Worm (Caenorhabditis elegans) whole organism, mixed stage, embryonic: ENCODE data around the gene arrd-15.

Experiments used
- M03D4.4 ChIP-seq: sonication (generic microtip); optimal IDR thresholded peaks from 2 replicates; lab custom pipeline; 2017; ENCODE audit warnings: mild to moderate bottlenecking, missing genetic modification characterization, missing compliant biosample characterization
- bed-3 ChIP-seq: fragments of 200-800 bp; sonication (Bioruptor generic); optimal IDR thresholded peaks from 3 replicates; lab custom pipeline; 2018; ENCODE audit warnings: mild to moderate bottlenecking, missing genetic modification characterization, moderate library complexity, missing compliant biosample characterization
- blmp-1 ChIP-seq: fragments of 150-350 bp; optimal IDR thresholded peaks from 2 replicates; lab custom pipeline; 2014; ENCODE audit warnings: missing biosample characterization, missing genetic modification characterization
- ceh-39 ChIP-seq: fragments of 150-350 bp; optimal IDR thresholded peaks from 2 replicates; lab custom pipeline; 2014; ENCODE audit warnings: missing biosample characterization, missing genetic modification characterization
- ceh-43 ChIP-seq: fragments of 200-800 bp; sonication (Bioruptor generic); optimal IDR thresholded peaks from 2 replicates; lab custom pipeline; 2018; ENCODE audit warnings: mild to moderate bottlenecking, missing genetic modification characterization, moderate library complexity, missing compliant biosample characterization
- ceh-83 ChIP-seq: fragments of 200-800 bp; sonication (Bioruptor generic); optimal IDR thresholded peaks from 2 replicates; lab custom pipeline; 2018; ENCODE audit warnings: mild to moderate bottlenecking, missing genetic modification characterization, missing compliant biosample characterization
- ces-1 ChIP-seq: fragments of 150-350 bp; optimal IDR thresholded peaks from 2 replicates; lab custom pipeline; 2014; ENCODE audit warnings: missing biosample characterization, missing genetic modification reagents, missing genetic modification characterization
- cnd-1 ChIP-seq: fragments of 200-800 bp; sonication (Bioruptor generic); optimal IDR thresholded peaks from 2 replicates; lab custom pipeline; 2018; ENCODE audit warnings: mild to moderate bottlenecking, missing genetic modification characterization, missing compliant biosample characterization
- drap-1 ChIP-seq: fragments of 200-800 bp; sonication (Bioruptor generic); optimal IDR thresholded peaks from 3 replicates; lab custom pipeline; 2018; ENCODE audit warnings: mild to moderate bottlenecking, missing genetic modification characterization, missing compliant biosample characterization
- elt-1 ChIP-seq: sonication (generic microtip); optimal IDR thresholded peaks from 2 replicates; lab custom pipeline; 2017; ENCODE audit warnings: missing genetic modification characterization, mild to moderate bottlenecking, missing compliant biosample characterization, antibody characterized with exemption, moderate library complexity, borderline replicate concordance; ENCODE audit not compliant: insufficient read depth
- elt-3 ChIP-seq: fragments of 150-350 bp; optimal IDR thresholded peaks from 2 replicates; lab custom pipeline; 2014; ENCODE audit warnings: missing biosample characterization, missing genetic modification characterization
- flh-1 ChIP-seq: fragments of 200-800 bp; sonication (Bioruptor generic); optimal IDR thresholded peaks from 2 replicates; lab custom pipeline; 2018; ENCODE audit warnings: mild to moderate bottlenecking, missing genetic modification characterization, moderate library complexity, missing compliant biosample characterization
- ham-2 ChIP-seq: fragments of 200-800 bp; sonication (Bioruptor generic); optimal IDR thresholded peaks from 2 replicates; lab custom pipeline; 2018; ENCODE audit warnings: mild to moderate bottlenecking, missing genetic modification characterization, missing compliant biosample characterization
- hlh-1 ChIP-seq: fragments of 150-350 bp; optimal IDR thresholded peaks from 2 replicates; lab custom pipeline; 2014; ENCODE audit warnings: missing biosample characterization, missing genetic modification reagents, missing genetic modification characterization
- lin-13 ChIP-seq: fragments of 150-350 bp; optimal IDR thresholded peaks from 2 replicates; lab custom pipeline; 2014; ENCODE audit warnings: missing biosample characterization, missing genetic modification characterization
- lin-32 ChIP-seq: fragments of 200-800 bp; sonication (Bioruptor generic); optimal IDR thresholded peaks from 2 replicates; lab custom pipeline; 2018; ENCODE audit warnings: mild to moderate bottlenecking, missing genetic modification characterization, missing compliant biosample characterization
- lsy-2 ChIP-seq: fragments of 150-350 bp; optimal IDR thresholded peaks from 2 replicates; lab custom pipeline; 2014; ENCODE audit warnings: missing biosample characterization, missing genetic modification characterization
- mab-5 ChIP-seq: fragments of 150-350 bp; optimal IDR thresholded peaks from 2 replicates; lab custom pipeline; 2014; ENCODE audit warnings: missing biosample characterization, missing genetic modification characterization
- mep-1 ChIP-seq: fragments of 150-350 bp; optimal IDR thresholded peaks from 2 replicates; lab custom pipeline; 2017; ENCODE audit warnings: missing biosample characterization, missing genetic modification reagents, missing genetic modification characterization, inconsistent platforms
- mls-2 ChIP-seq: sonication (generic microtip); optimal IDR thresholded peaks from 2 replicates; lab custom pipeline; 2016; ENCODE audit warnings: mild to moderate bottlenecking, missing genetic modification characterization, moderate library complexity, missing compliant biosample characterization
- nhr-12 ChIP-seq: fragments of 150-350 bp; optimal IDR thresholded peaks from 2 replicates; lab custom pipeline; 2014; ENCODE audit warnings: missing biosample characterization, missing genetic modification characterization
- nhr-2 ChIP-seq: fragments of 150-350 bp; optimal IDR thresholded peaks from 2 replicates; lab custom pipeline; 2014; ENCODE audit warnings: missing biosample characterization, missing genetic modification characterization
- nhr-237 ChIP-seq: fragments of 150-350 bp; optimal IDR thresholded peaks from 2 replicates; lab custom pipeline; 2014; ENCODE audit warnings: missing biosample characterization, missing genetic modification characterization
- nhr-28 ChIP-seq: fragments of 150-350 bp; optimal IDR thresholded peaks from 2 replicates; lab custom pipeline; 2014; ENCODE audit warnings: missing biosample characterization, missing genetic modification characterization
- nhr-76 ChIP-seq: sonication (generic microtip); optimal IDR thresholded peaks from 2 replicates; lab custom pipeline; 2017; ENCODE audit warnings: missing biosample characterization, missing genetic modification characterization
- pha-4 ChIP-seq: fragments of 150-350 bp; optimal IDR thresholded peaks from 2 replicates; lab custom pipeline; 2018; ENCODE audit warnings: missing biosample characterization, missing genetic modification reagents, missing genetic modification characterization
- sem-2 ChIP-seq: fragments of 200-800 bp; sonication (Bioruptor generic); optimal IDR thresholded peaks from 2 replicates; lab custom pipeline; 2018; ENCODE audit warnings: mild to moderate bottlenecking, missing genetic modification characterization, missing compliant biosample characterization
- snpc-4 ChIP-seq: fragments of 150-350 bp; optimal IDR thresholded peaks from 2 replicates; lab custom pipeline; 2014; ENCODE audit warnings: missing biosample characterization, missing genetic modification characterization
- sptf-1 ChIP-seq: sonication (generic microtip); optimal IDR thresholded peaks from 2 replicates; lab custom pipeline; 2017; ENCODE audit warnings: mild to moderate bottlenecking, missing genetic modification characterization, moderate library complexity, missing compliant biosample characterization
- tbx-8 ChIP-seq: fragments of 200-800 bp; sonication (Bioruptor generic); optimal IDR thresholded peaks from 2 replicates; lab custom pipeline; 2018; ENCODE audit warnings: mild to moderate bottlenecking, missing genetic modification characterization, moderate library complexity, missing compliant biosample characterization
- unc-120 ChIP-seq: sonication (generic microtip); optimal IDR thresholded peaks from 2 replicates; lab custom pipeline; 2017; ENCODE audit warnings: missing genetic modification characterization, missing compliant biosample characterization; ENCODE audit not compliant: poor library complexity, severe bottlenecking
- unc-39 ChIP-seq: fragments of 150-350 bp; optimal IDR thresholded peaks from 2 replicates; lab custom pipeline; 2014; ENCODE audit warnings: missing biosample characterization, missing genetic modification characterization
- unc-62 ChIP-seq: fragments of 150-350 bp; optimal IDR thresholded peaks from 2 replicates; lab custom pipeline; 2014; ENCODE audit warnings: missing biosample characterization, missing genetic modification reagents, missing genetic modification characterization
- zip-8 ChIP-seq: fragments of 150-350 bp; optimal IDR thresholded peaks from 2 replicates; lab custom pipeline; 2014; ENCODE audit warnings: missing biosample characterization, missing genetic modification characterization
- ztf-11 ChIP-seq: fragments of 150-350 bp; optimal IDR thresholded peaks from 2 replicates; lab custom pipeline; 2014; ENCODE audit warnings: missing biosample characterization, missing genetic modification characterization

The arrd-15 gene

ce11 chrIII:8925539-8925938, 4.3 kb upstream of the arrd-15 start:
- TF ChIP-seq hlh-1 (tag; lab: Kevin White, UChicago) (no peak), blmp-1 (no peak), bed-3 (no peak), ztf-11 (tag; lab: Kevin White, UChicago) (no peak), lin-32 (GFP tag; lab: Kevin White, UChicago) (no peak), unc-39 (tag; lab: Kevin White, UChicago) (no peak), pha-4 (tag; lab: Kevin White, UChicago) (no peak), ces-1 (GFP tag; lab: Kevin White, UChicago) (no peak), elt-3 (tag; lab: Kevin White, UChicago) (no peak)

- TF ChIP-seq mab-5 (tag; lab: Kevin White, UChicago) (peak; percentile 50), lin-13 (no peak), ham-2 (GFP tag; lab: Kevin White, UChicago) (no peak)
Measured at ce11 chrIII:8926512-8926911, 3.3 kb upstream of the arrd-15 start.

ce11 chrIII:8933696-8934095, 3.9 kb downstream of the arrd-15 start:
- TF ChIP-seq sptf-1 (no peak), M03D4.4 (tag; lab: Kevin White, UChicago) (no peak), sem-2 (GFP tag; lab: Kevin White, UChicago) (no peak), zip-8 (tag; lab: Kevin White, UChicago) (no peak), bed-3 (no peak), cnd-1 (tag; lab: Kevin White, UChicago) (no peak), ceh-83 (GFP tag; lab: Kevin White, UChicago) (no peak), drap-1 (GFP tag; lab: Kevin White, UChicago) (no peak), unc-39 (tag; lab: Kevin White, UChicago) (no peak), lsy-2 (tag; lab: Kevin White, UChicago) (no peak)

ce11 chrIII:8934378-8934777, 4.6 kb downstream of the arrd-15 start:
- TF ChIP-seq pha-4 (tag; lab: Kevin White, UChicago), result no peak

- TF ChIP-seq nhr-2, result no peak
- TF ChIP-seq flh-1, result peak; percentile 84
- TF ChIP-seq ztf-11 (tag; lab: Kevin White, UChicago), result peak; percentile 42
- peak; percentile 28 for TF ChIP-seq elt-1
- TF ChIP-seq ceh-43 (GFP tag; lab: Kevin White, UChicago), result peak; percentile 89
- peak; percentile 29 for TF ChIP-seq zip-8 (tag; lab: Kevin White, UChicago)
- peak; percentile 50 for TF ChIP-seq unc-62
- TF ChIP-seq unc-39 (tag; lab: Kevin White, UChicago), result peak; percentile 66
- TF ChIP-seq M03D4.4 (tag; lab: Kevin White, UChicago), result peak; percentile 96
- TF ChIP-seq snpc-4 (tag; lab: Kevin White, UChicago), result no peak
- peak; percentile 95 for TF ChIP-seq drap-1 (GFP tag; lab: Kevin White, UChicago)
- TF ChIP-seq nhr-12 (tag; lab: Kevin White, UChicago), result no peak
- TF ChIP-seq cnd-1 (tag; lab: Kevin White, UChicago), result peak; percentile 96
- no peak for TF ChIP-seq ces-1 (GFP tag; lab: Kevin White, UChicago)
- peak; percentile 69 for TF ChIP-seq pha-4 (tag; lab: Kevin White, UChicago)
- peak; percentile 94 for TF ChIP-seq ham-2 (GFP tag; lab: Kevin White, UChicago)
- peak; percentile 96 for TF ChIP-seq sptf-1
- TF ChIP-seq ceh-39, result peak; percentile 31
- TF ChIP-seq mab-5 (tag; lab: Kevin White, UChicago), result no peak
- TF ChIP-seq nhr-76, result no peak
- TF ChIP-seq lin-32 (GFP tag; lab: Kevin White, UChicago), result peak; percentile 93
- TF ChIP-seq ceh-83 (GFP tag; lab: Kevin White, UChicago), result peak; percentile 53
- TF ChIP-seq hlh-1 (tag; lab: Kevin White, UChicago), result peak; percentile 62
- peak; percentile 17 for TF ChIP-seq lsy-2 (tag; lab: Kevin White, UChicago)
- peak; percentile 21 for TF ChIP-seq nhr-237 (tag; lab: Kevin White, UChicago)
- peak; percentile 50 for TF ChIP-seq nhr-28 (tag; lab: Kevin White, UChicago)
- TF ChIP-seq tbx-8, result peak; percentile 70
- peak; percentile 45 for TF ChIP-seq elt-3 (tag; lab: Kevin White, UChicago)
- no peak for TF ChIP-seq mep-1
- TF ChIP-seq bed-3, result peak; percentile 77
- peak; percentile 97 for TF ChIP-seq mls-2 (tag; lab: Kevin White, UChicago)
- no peak for TF ChIP-seq blmp-1
- TF ChIP-seq unc-120 (tag; lab: Kevin White, UChicago), result peak; percentile 88
- TF ChIP-seq sem-2 (GFP tag; lab: Kevin White, UChicago), result peak; percentile 86
- peak; percentile 34 for TF ChIP-seq lin-13
Measured at ce11 chrIII:8937571-8937970, 7.7 kb downstream of the arrd-15 start.
